Fruit fly (Drosophila melanogaster): ENCODE measurements around the gene Tssk.

The Tssk gene

DNA sequence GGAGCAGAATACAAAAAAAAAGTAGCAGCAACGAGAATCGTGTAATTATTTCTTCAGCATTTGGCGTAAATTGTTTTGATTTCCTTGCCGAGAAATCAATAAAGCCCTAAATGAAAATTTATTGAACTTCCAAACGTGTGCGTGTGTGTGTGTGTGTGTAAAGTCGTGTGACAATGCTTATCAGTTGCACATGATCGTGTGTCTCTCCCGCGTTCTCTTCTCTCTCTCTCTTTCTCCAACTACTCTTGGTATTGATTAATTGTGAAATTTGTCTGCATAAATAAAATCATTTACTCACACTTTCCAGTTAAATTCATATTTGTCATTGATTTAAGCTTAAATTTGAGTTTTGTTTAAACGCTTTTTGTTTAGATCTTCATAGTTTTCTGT lies 13.9 kb upstream of the Tssk start:
- no peak for TF ChIP-seq h (optimal IDR thresholded peaks at IDR 0.05)
- TF ChIP-seq Sin3A (optimal IDR thresholded peaks at IDR 0.05), result no peak
- TF ChIP-seq psq (optimal IDR thresholded peaks at IDR 0.05), result no peak
- no peak for TF ChIP-seq insv (optimal IDR thresholded peaks at IDR 0.05)
- no peak for TF ChIP-seq Myc (optimal IDR thresholded peaks at IDR 0.05)
- no peak for TF ChIP-seq ttk (optimal IDR thresholded peaks at IDR 0.05)

DNA sequence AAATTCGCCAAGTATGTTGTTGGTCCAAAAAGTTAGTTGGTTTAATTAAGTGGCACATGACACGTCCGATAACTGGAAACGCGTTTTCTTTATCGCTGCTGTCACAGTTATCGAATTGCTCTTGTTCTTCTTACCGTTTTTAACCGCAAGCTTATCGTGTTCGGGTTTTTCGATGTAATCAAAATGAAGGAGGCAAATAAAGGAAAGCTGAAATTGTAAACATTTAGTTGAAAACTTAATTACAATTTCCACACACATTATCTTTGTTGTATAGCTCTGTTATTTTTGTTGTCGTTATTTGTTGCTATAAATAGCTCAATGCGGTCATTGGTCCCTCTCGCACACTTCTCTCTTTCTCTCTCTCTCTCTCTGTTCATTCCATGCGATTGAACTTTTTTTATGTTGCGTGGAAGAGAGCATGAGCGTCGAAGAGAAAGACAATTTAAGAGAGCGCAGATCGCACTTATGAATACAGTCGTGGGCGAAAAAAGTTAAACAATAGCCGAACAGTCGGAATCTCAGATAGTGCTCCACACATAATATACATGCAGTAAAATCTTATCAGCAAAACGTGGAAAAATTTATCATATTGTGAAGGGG lies 13.1 kb upstream of the Tssk start:
- TF ChIP-seq Myc (optimal IDR thresholded peaks at IDR 0.05) (no peak), psq (optimal IDR thresholded peaks at IDR 0.05) (no peak), ttk (optimal IDR thresholded peaks at IDR 0.05) (no peak), Sin3A (optimal IDR thresholded peaks at IDR 0.05) (no peak), insv (optimal IDR thresholded peaks at IDR 0.05) (no peak), h (optimal IDR thresholded peaks at IDR 0.05) (no peak)

DNA sequence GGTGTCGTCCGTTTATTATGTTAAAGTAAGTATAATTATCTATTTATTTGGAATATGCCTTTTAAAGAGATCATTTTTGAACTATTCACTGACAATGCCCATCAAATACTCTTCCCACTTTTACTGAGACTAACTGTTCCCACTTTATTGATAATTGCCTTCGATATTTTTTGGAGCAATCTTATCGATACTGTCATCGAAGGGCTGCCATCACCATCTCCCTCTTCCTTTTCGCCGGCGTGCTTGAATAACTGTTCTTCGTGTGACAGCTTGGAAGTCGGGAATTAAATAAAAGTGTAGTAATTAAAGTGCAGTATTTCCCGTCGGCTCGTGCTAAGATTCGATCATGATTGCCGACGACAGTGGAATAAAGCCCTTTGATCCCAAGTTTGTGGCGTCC lies 7.7 kb upstream of the Tssk start, which contains the start of gene qin:
Gene qin, plus strand, starts transcription at position 274 of the 400 bp plus-strand sequence.
- TF ChIP-seq Sin3A (optimal IDR thresholded peaks at IDR 0.05), result no peak
- TF ChIP-seq Myc (optimal IDR thresholded peaks at IDR 0.05), result no peak
- TF ChIP-seq psq (optimal IDR thresholded peaks at IDR 0.05), result no peak
- TF ChIP-seq h (optimal IDR thresholded peaks at IDR 0.05), result no peak
- TF ChIP-seq insv (optimal IDR thresholded peaks at IDR 0.05), result no peak
- no peak for TF ChIP-seq ttk (optimal IDR thresholded peaks at IDR 0.05)

DNA sequence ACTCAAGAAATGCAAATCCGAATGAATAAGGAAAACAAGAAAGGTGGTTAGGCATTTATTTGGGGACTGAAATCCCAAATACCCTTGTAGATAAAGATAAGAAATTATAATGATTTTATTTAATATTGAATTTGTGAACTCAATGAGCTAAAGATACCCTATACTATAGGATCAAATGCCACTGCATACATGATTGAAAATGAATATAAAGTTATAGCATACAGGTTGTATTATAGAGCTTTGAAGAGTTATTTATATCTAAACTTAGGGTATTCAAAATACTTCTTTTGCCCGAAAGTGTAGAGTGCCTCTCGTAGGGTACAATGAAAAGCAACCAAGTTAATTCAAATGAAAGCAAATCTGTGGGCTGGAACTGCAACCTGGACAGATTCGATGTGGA lies 17.5 kb downstream of the Tssk start:
- TF ChIP-seq Myc (optimal IDR thresholded peaks at IDR 0.05) (no peak), ttk (optimal IDR thresholded peaks at IDR 0.05) (no peak), psq (optimal IDR thresholded peaks at IDR 0.05) (no peak), h (optimal IDR thresholded peaks at IDR 0.05) (no peak), insv (optimal IDR thresholded peaks at IDR 0.05) (no peak), Sin3A (optimal IDR thresholded peaks at IDR 0.05) (no peak)

DNA sequence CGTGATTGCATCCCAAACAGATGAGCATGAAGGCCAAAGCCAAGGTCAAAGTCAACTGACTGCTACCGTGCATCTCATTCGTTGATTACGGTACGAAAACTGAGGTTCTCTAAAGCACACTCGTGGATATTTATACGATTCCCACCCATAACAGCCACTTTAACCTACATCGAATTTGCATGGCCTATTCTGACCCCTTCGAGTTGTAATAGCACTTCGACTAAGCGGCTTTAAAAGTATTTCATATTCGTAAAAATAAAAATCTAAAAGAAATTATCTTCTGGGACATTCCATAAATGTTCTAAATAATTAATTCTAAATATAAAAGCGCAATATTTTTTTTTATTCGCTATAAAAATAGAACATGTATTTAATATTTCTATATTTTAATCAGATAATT lies 18.9 kb downstream of the Tssk start, which contains the start of gene CG7695:
Gene CG7695, minus strand, starts transcription at position 101 of the 400 bp plus-strand sequence.
- TF ChIP-seq Sin3A (optimal IDR thresholded peaks at IDR 0.05), result no peak

DNA sequence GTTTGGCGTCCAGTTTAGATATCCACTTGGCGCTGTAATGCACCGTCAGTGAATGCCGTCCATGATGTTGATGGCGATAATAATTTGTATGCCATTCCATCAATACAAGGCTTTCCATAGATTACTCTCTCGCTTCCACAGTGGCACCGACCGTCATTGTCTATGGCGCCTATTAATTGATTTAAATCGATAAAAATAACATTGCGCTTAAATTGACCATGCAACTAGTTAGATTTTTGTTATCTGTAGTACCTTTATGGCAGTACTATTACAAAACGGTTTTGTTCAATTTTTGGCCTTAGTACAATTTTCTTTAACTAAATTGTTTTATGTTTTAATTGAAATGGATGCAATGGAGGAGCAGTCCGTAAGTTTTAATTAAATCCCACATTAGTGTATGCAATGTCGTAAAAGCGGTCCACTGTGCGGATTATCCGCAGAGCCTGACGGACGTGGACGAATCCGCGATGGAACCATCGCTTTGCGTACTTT lies 21.0 kb downstream of the Tssk start:
- no peak for TF ChIP-seq h (optimal IDR thresholded peaks at IDR 0.05)
- no peak for TF ChIP-seq insv (optimal IDR thresholded peaks at IDR 0.05)
- no peak for TF ChIP-seq Myc (optimal IDR thresholded peaks at IDR 0.05)
- no peak for TF ChIP-seq Sin3A (optimal IDR thresholded peaks at IDR 0.05)
- TF ChIP-seq ttk (optimal IDR thresholded peaks at IDR 0.05), result no peak
- no peak for TF ChIP-seq psq (optimal IDR thresholded peaks at IDR 0.05)

DNA sequence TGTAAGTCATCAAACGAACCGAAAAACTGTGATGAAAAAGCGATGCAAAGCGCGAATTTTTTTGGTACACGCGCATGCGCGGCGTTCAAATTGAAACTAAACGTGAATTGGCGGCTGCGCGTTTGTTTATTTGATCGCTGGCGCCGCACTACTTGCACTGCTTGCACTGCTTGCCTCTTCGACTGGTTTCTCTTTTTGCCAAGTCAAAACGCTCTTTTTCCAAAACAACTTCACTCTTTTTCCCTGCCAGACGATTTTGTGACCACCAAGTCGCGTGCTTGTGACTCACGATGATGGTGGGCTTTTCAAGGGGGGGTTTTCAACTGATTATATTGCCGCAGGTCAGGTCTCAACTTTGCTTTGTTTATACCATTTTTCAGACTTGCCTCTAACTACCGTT lies 22.7 kb downstream of the Tssk start, which contains the start of gene CG14304:
Gene CG14304, minus strand, starts transcription at position 98 of the 400 bp plus-strand sequence.
- TF ChIP-seq psq (optimal IDR thresholded peaks at IDR 0.05) (no peak), insv (optimal IDR thresholded peaks at IDR 0.05) (no peak), Myc (optimal IDR thresholded peaks at IDR 0.05) (no peak), Sin3A (optimal IDR thresholded peaks at IDR 0.05) (no peak), ttk (optimal IDR thresholded peaks at IDR 0.05) (no peak), h (optimal IDR thresholded peaks at IDR 0.05) (no peak)

DNA sequence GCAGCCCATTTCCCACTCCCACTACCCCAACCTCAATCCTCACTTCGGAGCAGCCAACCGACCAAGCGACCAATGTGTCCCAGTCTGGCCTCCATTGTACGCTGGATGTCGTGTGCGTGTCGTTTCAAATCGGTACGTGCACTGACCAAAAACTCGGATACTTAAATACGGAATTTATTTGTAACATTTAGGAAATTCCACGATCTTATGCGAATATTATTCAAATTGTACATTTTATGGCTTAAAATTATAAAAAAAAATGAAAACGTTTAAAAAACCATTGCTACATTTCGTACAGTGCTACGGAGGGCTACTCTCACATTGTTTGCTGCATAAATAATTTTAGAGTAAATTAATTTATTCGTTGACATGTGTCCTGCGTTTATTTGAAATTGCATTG lies 26.1 kb downstream of the Tssk start:
- no peak for TF ChIP-seq h (optimal IDR thresholded peaks at IDR 0.05)
- TF ChIP-seq Sin3A (optimal IDR thresholded peaks at IDR 0.05), result no peak
- no peak for TF ChIP-seq ttk (optimal IDR thresholded peaks at IDR 0.05)
- no peak for TF ChIP-seq Myc (optimal IDR thresholded peaks at IDR 0.05)
- no peak for TF ChIP-seq insv (optimal IDR thresholded peaks at IDR 0.05)
- no peak for TF ChIP-seq psq (optimal IDR thresholded peaks at IDR 0.05)

DNA sequence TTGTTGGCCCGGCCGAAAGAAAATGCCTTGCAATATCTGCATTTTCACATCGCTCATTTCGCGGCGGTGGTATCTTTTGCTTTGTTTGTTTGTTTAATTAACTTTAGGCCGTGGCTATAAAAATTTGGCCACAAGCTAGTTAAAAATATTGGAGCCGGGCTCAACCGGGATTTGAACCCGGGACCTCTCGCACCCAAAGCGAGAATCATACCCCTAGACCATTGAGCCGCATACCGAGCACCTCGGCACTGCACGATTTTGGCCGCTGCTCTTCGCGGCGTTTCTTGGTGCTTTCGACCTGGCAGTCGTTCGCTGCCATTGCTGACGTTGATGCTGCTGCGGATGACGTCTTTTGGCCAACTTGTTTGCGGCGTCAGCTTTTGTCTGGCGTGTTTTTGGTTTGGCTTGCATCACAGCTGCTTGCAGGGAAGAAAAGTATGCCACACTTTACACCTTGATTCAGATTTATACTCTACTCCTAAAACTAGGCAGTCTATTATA lies 29.9 kb downstream of the Tssk start:
- no peak for TF ChIP-seq psq (optimal IDR thresholded peaks at IDR 0.05)

DNA sequence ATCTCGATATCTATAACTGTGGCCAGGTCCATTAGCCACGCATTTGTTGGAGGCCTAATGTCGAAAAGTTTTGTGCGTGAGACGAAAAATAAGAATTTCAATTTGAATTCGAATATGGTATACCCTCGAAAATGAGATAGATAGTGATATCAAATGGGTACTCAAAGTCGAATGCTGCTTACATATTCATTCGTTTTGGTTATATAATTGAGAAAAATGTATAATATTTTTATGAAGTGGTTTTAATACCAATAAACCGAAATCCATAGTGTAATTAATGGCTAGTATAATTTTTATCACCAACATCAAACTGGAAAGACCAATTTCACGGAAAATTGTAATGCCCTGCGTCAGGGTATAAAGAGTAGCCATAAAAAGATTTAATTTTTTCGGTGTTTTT lies 34.6 kb downstream of the Tssk start:
- no peak for TF ChIP-seq Sin3A (optimal IDR thresholded peaks at IDR 0.05)

DNA sequence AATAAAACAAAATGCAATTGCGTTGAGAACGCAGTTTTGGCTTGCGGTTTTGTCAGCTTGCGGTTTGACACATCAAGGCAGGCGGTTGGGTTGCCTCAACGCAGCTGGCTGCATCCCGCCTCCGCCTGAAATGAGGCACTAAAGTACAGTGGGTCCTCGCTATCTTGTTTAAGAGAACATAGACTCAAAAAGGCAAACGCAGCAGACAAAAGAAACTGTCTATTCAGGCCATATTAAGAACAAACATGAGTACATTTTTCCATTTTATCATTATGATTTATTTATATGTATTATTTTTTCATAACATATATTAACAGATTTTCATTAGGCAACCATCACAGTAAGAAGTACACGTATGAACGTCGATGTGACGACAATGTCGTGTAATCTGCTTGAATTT lies 41.2 kb downstream of the Tssk start:
- TF ChIP-seq psq (optimal IDR thresholded peaks at IDR 0.05) (no peak), ttk (optimal IDR thresholded peaks at IDR 0.05) (no peak), Myc (optimal IDR thresholded peaks at IDR 0.05) (no peak), Sin3A (optimal IDR thresholded peaks at IDR 0.05) (no peak), h (optimal IDR thresholded peaks at IDR 0.05) (no peak), insv (optimal IDR thresholded peaks at IDR 0.05) (no peak)

DNA sequence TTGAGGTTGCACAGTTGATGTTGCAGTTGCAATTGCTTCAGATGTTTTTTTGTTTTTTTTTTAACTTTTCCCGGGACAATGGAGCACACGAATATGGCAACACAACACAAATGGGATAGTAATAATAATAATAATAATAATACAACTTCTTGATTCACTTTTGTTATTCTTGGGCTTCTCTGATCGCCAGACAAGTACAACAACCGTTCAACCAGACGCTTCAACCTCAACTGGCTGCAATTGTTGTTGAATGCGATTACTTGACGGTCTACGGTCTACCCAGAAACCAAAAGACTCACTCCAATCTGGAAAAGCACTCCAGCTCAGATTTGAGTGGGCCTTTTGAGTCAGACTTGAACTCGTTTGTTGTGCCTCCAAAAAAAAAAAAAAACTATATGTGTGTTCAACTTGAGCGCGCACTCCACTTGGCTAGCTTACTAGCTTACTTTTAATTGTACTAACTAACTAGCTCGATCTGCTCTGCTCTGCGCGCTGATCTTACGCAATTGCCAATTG lies 42.8 kb downstream of the Tssk start, which contains the start of gene CG14301:
Gene CG14301, minus strand, starts transcription at position 216 of the 516 bp plus-strand sequence.
- TF ChIP-seq Sin3A (optimal IDR thresholded peaks at IDR 0.05), result no peak
- TF ChIP-seq Myc (optimal IDR thresholded peaks at IDR 0.05), result no peak
- no peak for TF ChIP-seq h (optimal IDR thresholded peaks at IDR 0.05)
- no peak for TF ChIP-seq insv (optimal IDR thresholded peaks at IDR 0.05)
- no peak for TF ChIP-seq ttk (optimal IDR thresholded peaks at IDR 0.05)
- no peak for TF ChIP-seq psq (optimal IDR thresholded peaks at IDR 0.05)

DNA sequence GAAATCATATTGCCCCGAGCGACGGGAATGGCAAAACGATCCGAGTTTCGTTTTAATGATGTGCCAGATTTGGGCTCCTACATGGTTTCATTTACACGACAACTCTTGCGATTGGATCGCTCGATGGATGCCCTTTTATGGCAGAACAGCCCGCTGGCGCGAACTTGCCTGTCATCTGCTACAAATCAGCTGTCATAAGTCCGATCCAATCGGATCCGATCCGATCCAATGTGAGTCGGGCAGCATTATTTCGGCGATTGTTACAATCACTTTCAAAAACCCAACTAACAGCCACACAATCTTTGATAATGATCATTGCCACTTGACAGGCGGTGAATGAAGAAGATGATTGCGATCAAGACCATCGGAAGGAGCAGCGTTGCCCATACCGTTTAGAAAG lies 45.2 kb downstream of the Tssk start:
- TF ChIP-seq h (optimal IDR thresholded peaks at IDR 0.05) (no peak), Sin3A (optimal IDR thresholded peaks at IDR 0.05) (no peak), ttk (optimal IDR thresholded peaks at IDR 0.05) (no peak), Myc (optimal IDR thresholded peaks at IDR 0.05) (no peak), insv (optimal IDR thresholded peaks at IDR 0.05) (no peak), psq (optimal IDR thresholded peaks at IDR 0.05) (no peak)

Measured in Kc167 (cell line).